Fruit fly (Drosophila melanogaster) whole organism, embryonic: ENCODE measurements around the gene SP555.
A peak's percentile ranks its signal among the peaks of the same experiment; 100 is the strongest.

ENCODE experiments used
- Adf1 ChIP-seq: fragments of 200-800 bp; sonication (Bioruptor generic); IDR thresholded peaks from 2 replicates; pipeline ENCODE4 v1.3.6; 2022; ENCODE audit warnings: missing biosample characterization, missing genetic modification characterization
- B-H1 ChIP-seq: fragments of 200-800 bp; sonication (Bioruptor generic); IDR thresholded peaks from 3 replicates; pipeline ENCODE4 v1.3.6; 2022; ENCODE audit warnings: missing biosample characterization, missing genetic modification characterization
- BEAF-32 ChIP-seq: fragments of 200-800 bp; sonication (Bioruptor generic); optimal IDR thresholded peaks from 3 replicates; lab custom pipeline; 2017; ENCODE audit warnings: missing biosample characterization, missing genetic modification characterization, mild to moderate bottlenecking, moderate library complexity, missing genetic modification reagents
- CG1233 ChIP-seq: fragments of 200-800 bp; sonication (Bioruptor generic); optimal IDR thresholded peaks from 4 replicates; lab custom pipeline; 2018; ENCODE audit warnings: missing biosample characterization, mild to moderate bottlenecking, missing genetic modification characterization
- CG12942 ChIP-seq: fragments of 200-800 bp; sonication (Bioruptor generic); optimal IDR thresholded peaks from 3 replicates; lab custom pipeline; 2016; ENCODE audit warnings: missing biosample characterization, missing genetic modification characterization
- CG14667 ChIP-seq: fragments of 200-800 bp; sonication (Bioruptor generic); IDR thresholded peaks from 2 replicates; pipeline ENCODE4 v1.3.6; 2022; ENCODE audit warnings: missing biosample characterization, missing genetic modification characterization
- CG18764 ChIP-seq: fragments of 200-800 bp; sonication (Bioruptor generic); optimal IDR thresholded peaks from 3 replicates; lab custom pipeline; 2016; ENCODE audit warnings: missing biosample characterization, missing genetic modification characterization
- CG2120 ChIP-seq: fragments of 200-800 bp; sonication (Bioruptor generic); optimal IDR thresholded peaks from 3 replicates; lab custom pipeline; 2016; ENCODE audit warnings: missing biosample characterization, missing genetic modification characterization
- CG2199 ChIP-seq: fragments of 200-800 bp; sonication (Bioruptor generic); IDR thresholded peaks from 3 replicates; pipeline ENCODE4 v1.3.6; 2022; ENCODE audit warnings: missing biosample characterization, missing genetic modification characterization
- CG2678 ChIP-seq: fragments of 200-800 bp; sonication (Bioruptor generic); optimal IDR thresholded peaks from 3 replicates; lab custom pipeline; 2019; ENCODE audit warnings: missing biosample characterization, mild to moderate bottlenecking, missing genetic modification characterization, moderate library complexity
- CG3065 ChIP-seq: fragments of 200-800 bp; sonication (Bioruptor generic); optimal IDR thresholded peaks from 2 replicates; lab custom pipeline; 2016; ENCODE audit warnings: missing biosample characterization, missing genetic modification characterization
- CG31224 ChIP-seq: fragments of 200-800 bp; sonication (Bioruptor generic); IDR thresholded peaks from 2 replicates; pipeline ENCODE4 v1.3.6; 2022; ENCODE audit warnings: missing biosample characterization, missing genetic modification characterization
- CG31365 ChIP-seq: fragments of 200-800 bp; sonication (Bioruptor generic); optimal IDR thresholded peaks from 2 replicates; lab custom pipeline; 2018; ENCODE audit warnings: missing biosample characterization, mild to moderate bottlenecking, missing genetic modification characterization
- CG31441 ChIP-seq: fragments of 200-800 bp; sonication (Bioruptor generic); IDR thresholded peaks from 2 replicates; pipeline ENCODE4 v1.3.6; 2022; ENCODE audit warnings: missing biosample characterization, missing genetic modification characterization
- CG32772 ChIP-seq: fragments of 200-800 bp; sonication (Bioruptor generic); IDR thresholded peaks from 2 replicates; pipeline ENCODE4 v1.3.6; 2022; ENCODE audit warnings: missing biosample characterization, missing genetic modification characterization
- CG34376 ChIP-seq: fragments of 200-800 bp; sonication (Bioruptor generic); optimal IDR thresholded peaks from 2 replicates; lab custom pipeline; 2018; ENCODE audit warnings: missing biosample characterization, mild to moderate bottlenecking, missing genetic modification characterization
- CG6791 ChIP-seq: fragments of 200-800 bp; sonication (Bioruptor generic); IDR thresholded peaks from 3 replicates; pipeline ENCODE4 v1.3.6; 2022; ENCODE audit warnings: missing biosample characterization, missing genetic modification characterization; ENCODE audit not compliant: partially characterized antibody
- CG7357 ChIP-seq: fragments of 200-800 bp; sonication (Bioruptor generic); IDR thresholded peaks from 3 replicates; pipeline ENCODE4 v1.3.6; 2022; ENCODE audit warnings: missing biosample characterization, missing genetic modification characterization
- CG7745 ChIP-seq: fragments of 200-800 bp; sonication (Bioruptor generic); optimal IDR thresholded peaks from 2 replicates; lab custom pipeline; 2018; ENCODE audit warnings: missing biosample characterization, mild to moderate bottlenecking, missing genetic modification characterization, moderate library complexity
- CG9876 ChIP-seq: fragments of 200-800 bp; sonication (Bioruptor generic); optimal IDR thresholded peaks from 2 replicates; lab custom pipeline; 2016; ENCODE audit warnings: missing biosample characterization, missing genetic modification characterization
- Chrac-16 ChIP-seq: fragments of 200-800 bp; sonication (Bioruptor generic); optimal IDR thresholded peaks from 3 replicates; lab custom pipeline; 2016; ENCODE audit warnings: missing biosample characterization, missing genetic modification characterization
- Deaf1 ChIP-seq: fragments of 200-800 bp; optimal IDR thresholded peaks from 3 replicates; lab custom pipeline; 2019; ENCODE audit warnings: missing biosample characterization, mild to moderate bottlenecking, missing genetic modification characterization, moderate library complexity
- Dll ChIP-seq: fragments of 200-800 bp; sonication (Bioruptor generic); IDR thresholded peaks from 4 replicates; pipeline ENCODE4 v1.3.6; 2022; ENCODE audit warnings: missing biosample characterization, missing genetic modification characterization; ENCODE audit not compliant: partially characterized antibody
- Drgx ChIP-seq: fragments of 200-800 bp; sonication (Bioruptor generic); IDR thresholded peaks from 2 replicates; pipeline ENCODE4 v1.3.6; 2022; ENCODE audit warnings: missing biosample characterization, missing genetic modification characterization
- Eip74EF ChIP-seq, 2 experiments: fragments of 200-800 bp in 1 of 2; fragments of >200 bp in 1 of 2; sonication (Bioruptor generic) in 1 of 2; optimal IDR thresholded peaks; 2 replicates each; lab custom pipeline; 2017 to 2019; ENCODE audit warnings: missing biosample characterization in 2 of 2, missing genetic modification characterization in 2 of 2, mild to moderate bottlenecking in 1 of 2, moderate library complexity in 1 of 2
- Gug ChIP-seq: fragments of 200-800 bp; sonication (Bioruptor generic); IDR thresholded peaks from 4 replicates; pipeline ENCODE4 v1.3.6; 2022; ENCODE audit warnings: missing biosample characterization, missing genetic modification characterization
- HLH4C ChIP-seq: fragments of 200-800 bp; sonication (Bioruptor generic); IDR thresholded peaks from 3 replicates; pipeline ENCODE4 v1.3.6; 2022; ENCODE audit warnings: missing biosample characterization, missing genetic modification characterization; ENCODE audit not compliant: partially characterized antibody
- Hsf ChIP-seq: fragments of 200-800 bp; sonication (Bioruptor generic); optimal IDR thresholded peaks from 3 replicates; lab custom pipeline; 2016; ENCODE audit warnings: missing biosample characterization, missing genetic modification characterization
- Jarid2 ChIP-seq: fragments of 200-800 bp; sonication (Bioruptor generic); optimal IDR thresholded peaks from 3 replicates; lab custom pipeline; 2017; ENCODE audit warnings: mild to moderate bottlenecking, missing biosample characterization, missing genetic modification reagents, missing genetic modification characterization
- Neu2 ChIP-seq: fragments of 200-800 bp; sonication (Bioruptor generic); optimal IDR thresholded peaks from 3 replicates; lab custom pipeline; 2016; ENCODE audit warnings: missing biosample characterization, missing genetic modification characterization, borderline replicate concordance
- Ravus ChIP-seq: fragments of 200-800 bp; sonication (Bioruptor generic); IDR thresholded peaks from 2 replicates; pipeline ENCODE4 v1.3.6; 2022; ENCODE audit warnings: missing biosample characterization, missing genetic modification characterization
- Ssrp ChIP-seq: fragments of 200-800 bp; sonication (Bioruptor generic); optimal IDR thresholded peaks from 2 replicates; lab custom pipeline; 2018; ENCODE audit warnings: missing biosample characterization, mild to moderate bottlenecking, missing genetic modification characterization, moderate library complexity
- Usf ChIP-seq: fragments of 200-800 bp; sonication (Bioruptor generic); optimal IDR thresholded peaks from 2 replicates; lab custom pipeline; 2017; ENCODE audit warnings: missing genotype, missing biosample characterization, missing genetic modification characterization
- ara ChIP-seq: fragments of 200-800 bp; sonication (Bioruptor generic); IDR thresholded peaks from 2 replicates; pipeline ENCODE4 v1.3.6; 2022; ENCODE audit warnings: missing biosample characterization, missing genetic modification characterization
- dysf ChIP-seq: fragments of 200-800 bp; sonication (Bioruptor generic); IDR thresholded peaks from 3 replicates; pipeline ENCODE4 v1.3.6; 2022; ENCODE audit warnings: missing biosample characterization, missing genetic modification characterization
- en ChIP-seq: fragments of 200-800 bp; sonication (Bioruptor generic); optimal IDR thresholded peaks from 2 replicates; lab custom pipeline; 2016; ENCODE audit warnings: missing biosample characterization, missing genetic modification characterization
- fd102C ChIP-seq: fragments of 200-800 bp; sonication (Bioruptor generic); optimal IDR thresholded peaks from 2 replicates; lab custom pipeline; 2018; ENCODE audit warnings: missing biosample characterization, mild to moderate bottlenecking, missing genetic modification characterization, moderate library complexity
- knrl ChIP-seq: fragments of 200-800 bp; sonication (Bioruptor generic); IDR thresholded peaks from 3 replicates; pipeline ENCODE4 v1.3.6; 2022; ENCODE audit warnings: missing biosample characterization, missing genetic modification characterization; ENCODE audit not compliant: partially characterized antibody
- oc ChIP-seq: fragments of 200-800 bp; sonication (Bioruptor generic); optimal IDR thresholded peaks from 2 replicates; lab custom pipeline; 2018; ENCODE audit warnings: missing biosample characterization, mild to moderate bottlenecking, missing genetic modification characterization, moderate library complexity
- pfk ChIP-seq: fragments of 200-800 bp; sonication (Bioruptor generic); optimal IDR thresholded peaks from 2 replicates; lab custom pipeline; 2018; ENCODE audit warnings: missing biosample characterization, mild to moderate bottlenecking, missing genetic modification characterization, moderate library complexity
- phol ChIP-seq: fragments of 200-800 bp; sonication (Bioruptor generic); optimal IDR thresholded peaks from 3 replicates; lab custom pipeline; 2018; ENCODE audit warnings: missing biosample characterization, mild to moderate bottlenecking, missing genetic modification characterization, moderate library complexity
- ro ChIP-seq: fragments of 200-800 bp; sonication (Bioruptor generic); IDR thresholded peaks from 2 replicates; pipeline ENCODE4 v1.3.6; 2022; ENCODE audit warnings: missing biosample characterization, missing genetic modification characterization
- slou ChIP-seq: fragments of 200-800 bp; sonication (Bioruptor generic); optimal IDR thresholded peaks from 3 replicates; lab custom pipeline; 2016; ENCODE audit warnings: missing biosample characterization, missing genetic modification characterization
- so ChIP-seq: fragments of 200-800 bp; sonication (Bioruptor generic); IDR thresholded peaks from 3 replicates; pipeline ENCODE4 v1.3.6; 2022; ENCODE audit warnings: missing biosample characterization, missing genetic modification characterization
- tap ChIP-seq: fragments of 200-800 bp; optimal IDR thresholded peaks from 3 replicates; lab custom pipeline; 2019; ENCODE audit warnings: missing biosample characterization, mild to moderate bottlenecking, missing genetic modification characterization, moderate library complexity
- tll ChIP-seq, 2 experiments: fragments of 200-800 bp in 1 of 2; fragments of >200 bp in 1 of 2; sonication (Bioruptor generic) in 1 of 2; optimal IDR thresholded peaks; 2 replicates each; lab custom pipeline; 2017 to 2019; ENCODE audit warnings: missing biosample characterization in 2 of 2, missing genetic modification characterization in 2 of 2, mild to moderate bottlenecking in 1 of 2, moderate library complexity in 1 of 2
- toy ChIP-seq: fragments of 200-800 bp; sonication (Bioruptor generic); IDR thresholded peaks from 2 replicates; pipeline ENCODE4 v1.3.6; 2022; ENCODE audit warnings: missing biosample characterization, missing genetic modification characterization
- vnd ChIP-seq: fragments of 200-800 bp; sonication (Bioruptor generic); IDR thresholded peaks from 3 replicates; pipeline ENCODE4 v1.3.6; 2022; ENCODE audit warnings: missing biosample characterization, missing genetic modification characterization; ENCODE audit not compliant: partially characterized antibody
- vvl ChIP-seq: fragments of 200-800 bp; sonication (Bioruptor generic); IDR thresholded peaks from 2 replicates; pipeline ENCODE4 v1.3.6; 2022; ENCODE audit warnings: missing biosample characterization, missing genetic modification characterization

SP555 gene

dm6 chr2L:5009306-5010030 lies 28.0 kb upstream of the SP555 start, which contains the start of gene Rtnl1 (continued):
- no peak for TF ChIP-seq CG7357
- TF ChIP-seq Gug (GFP tag; lab: Robert Waterston, UW): no peak
- no peak for TF ChIP-seq CG14667 (GFP tag; lab: Robert Waterston, UW)
- TF ChIP-seq tap: no peak
- peak; percentile 92 for TF ChIP-seq knrl
- peak; percentile 80 for TF ChIP-seq vnd (GFP tag; lab: Robert Waterston, UW)
- no peak for TF ChIP-seq pfk (GFP tag; lab: Kevin White, UChicago)
- 0 out of 3 replicates have a peak, but pooled peaks have one; percentile 12 for TF ChIP-seq dysf (GFP tag; lab: Robert Waterston, UW)
- TF ChIP-seq Drgx (GFP tag; lab: Robert Waterston, UW): no peak
- peak; percentile 47 for TF ChIP-seq CG31365 (tag; lab: Kevin White, UChicago)
- no peak for TF ChIP-seq toy
- no peak for TF ChIP-seq CG2199
- TF ChIP-seq CG7745: no peak
- TF ChIP-seq CG31441 (GFP tag; lab: Robert Waterston, UW): no peak
- TF ChIP-seq B-H1: no peak
- peak; percentile 31 for TF ChIP-seq Hsf (GFP tag; lab: Kevin White, UChicago)
- peak; percentile 29 for TF ChIP-seq Deaf1
- peak; percentile 82 for TF ChIP-seq HLH4C (GFP tag; lab: Robert Waterston, UW)
- TF ChIP-seq Jarid2 (GFP tag; lab: Kevin White, UChicago): peak; percentile 42
- TF ChIP-seq Chrac-16: no peak
- TF ChIP-seq CG34376 (GFP tag; lab: Kevin White, UChicago): no peak
- TF ChIP-seq CG1233 (GFP tag; lab: Kevin White, UChicago): no peak
- TF ChIP-seq Dll: peak; percentile 91
- no peak for TF ChIP-seq CG32772 (GFP tag; lab: Robert Waterston, UW)
- no peak for TF ChIP-seq tll (GFP tag; optimal IDR thresholded peaks at IDR 0.05; lab: Kevin White, UChicago)
- no peak for TF ChIP-seq en (GFP tag; lab: Kevin White, UChicago)
- TF ChIP-seq BEAF-32: peak; percentile 98
- TF ChIP-seq so: no peak
- TF ChIP-seq phol (tag; lab: Kevin White, UChicago): peak; percentile 81
- TF ChIP-seq Neu2 (GFP tag; lab: Kevin White, UChicago): no peak
- peak; percentile 93 for TF ChIP-seq CG6791 (GFP tag; lab: Robert Waterston, UW)
- no peak for TF ChIP-seq ro
- no peak for TF ChIP-seq Usf (GFP tag; lab: Kevin White, UChicago)
- TF ChIP-seq CG2678 (tag; lab: Kevin White, UChicago): no peak
- TF ChIP-seq ara (GFP tag; lab: Robert Waterston, UW): no peak
- no peak for TF ChIP-seq CG12942
- no peak for TF ChIP-seq CG31224 (GFP tag; lab: Robert Waterston, UW)
- TF ChIP-seq slou (GFP tag; lab: Kevin White, UChicago): no peak
- TF ChIP-seq CG9876 (GFP tag; lab: Kevin White, UChicago): peak; percentile 59
- TF ChIP-seq CG3065: no peak
- no peak for TF ChIP-seq Ravus (GFP tag; lab: Robert Waterston, UW)
- no peak for TF ChIP-seq Ssrp
- TF ChIP-seq CG18764 (GFP tag; lab: Kevin White, UChicago): no peak
- TF ChIP-seq Eip74EF (GFP tag; optimal IDR thresholded peaks at IDR 0.05; lab: Kevin White, UChicago): peak in 1 of 2 experiments; percentile 1
- peak; percentile 31; the same call in 1 of the 2 replicates for TF ChIP-seq Adf1 (GFP tag; lab: Robert Waterston, UW)
- TF ChIP-seq fd102C: no peak
- peak; percentile 54; the same call in 1 of the 2 replicates for TF ChIP-seq vvl (GFP tag; lab: Robert Waterston, UW)
- TF ChIP-seq oc: no peak
- peak; percentile 47 for TF ChIP-seq CG2120 (GFP tag; lab: Kevin White, UChicago)
